Worm (Caenorhabditis elegans) whole organism, midembryonic: ENCODE results near the gene W02A2.8.

Experiments used
- T22C8.4 ChIP-seq: fragments of 200-800 bp; sonication (Bioruptor generic); IDR thresholded peaks from 2 replicates; pipeline ENCODE4 v1.3.6; 2022; ENCODE audit warnings: missing genetic modification characterization, missing compliant biosample characterization
- cog-1 ChIP-seq: sonication (generic microtip); optimal IDR thresholded peaks from 2 replicates; lab custom pipeline; 2016; ENCODE audit warnings: missing genetic modification characterization, missing compliant biosample characterization
- flt-1 ChIP-seq: fragments of 200-800 bp; sonication (Bioruptor generic); IDR thresholded peaks from 2 replicates; pipeline ENCODE4 v1.3.6; 2022; ENCODE audit warnings: missing genetic modification characterization, missing compliant biosample characterization
- klf-2 ChIP-seq: fragments of 200-800 bp; sonication (Bioruptor generic); conservative IDR thresholded peaks from 2 replicates; pipeline ENCODE4 v1.3.6; 2022; ENCODE audit warnings: missing genetic modification reagents, missing genetic modification characterization, missing compliant biosample characterization
- med-1 ChIP-seq: sonication (generic microtip); optimal IDR thresholded peaks from 2 replicates; lab custom pipeline; 2017; ENCODE audit warnings: missing genetic modification characterization, mild to moderate bottlenecking, missing compliant biosample characterization, antibody characterized with exemption, missing genetic modification reagents; ENCODE audit not compliant: insufficient read depth
- ref-1 ChIP-seq: fragments of 200-800 bp; sonication (Bioruptor generic); conservative IDR thresholded peaks from 2 replicates; pipeline ENCODE4 v1.3.6; 2022; ENCODE audit warnings: missing genetic modification reagents, missing genetic modification characterization, missing compliant biosample characterization
- tab-1 ChIP-seq: fragments of 200-800 bp; sonication (Bioruptor generic); IDR thresholded peaks from 2 replicates; pipeline ENCODE4 v1.3.6; 2022; ENCODE audit warnings: missing genetic modification characterization, missing compliant biosample characterization
- ztf-23 ChIP-seq: fragments of 200-800 bp; sonication (Bioruptor generic); IDR thresholded peaks from 2 replicates; pipeline ENCODE4 v1.3.6; 2022; ENCODE audit warnings: missing genetic modification reagents, missing genetic modification characterization, missing compliant biosample characterization
- ztf-29 ChIP-seq: fragments of 200-800 bp; sonication (Bioruptor generic); IDR thresholded peaks from 2 replicates; pipeline ENCODE4 v1.3.6; 2022; ENCODE audit warnings: missing genetic modification reagents, missing genetic modification characterization, missing compliant biosample characterization

The W02A2.8 gene

DNA sequence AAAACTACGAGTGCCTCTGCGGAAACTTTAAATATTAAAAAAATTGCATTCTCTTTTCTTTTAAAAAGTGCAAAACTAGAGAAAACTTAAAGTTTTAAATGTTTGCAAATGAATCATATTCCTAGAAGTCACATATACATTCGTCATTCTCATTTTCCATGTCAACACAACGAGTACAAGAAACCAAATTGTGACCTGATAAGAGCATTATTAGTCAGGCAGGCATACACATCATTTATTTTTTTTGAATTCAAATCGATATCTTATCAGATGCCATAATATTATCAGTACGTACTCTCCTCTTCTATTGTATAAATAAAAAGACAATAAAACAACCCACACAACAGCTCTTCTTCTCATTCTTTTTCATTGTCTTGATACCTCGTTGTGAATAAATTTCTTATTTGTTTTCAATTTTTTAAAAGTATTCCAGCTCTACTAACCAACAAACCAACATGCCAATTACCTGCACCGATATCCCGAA lies 11.1 kb downstream of the W02A2.8 start, which contains the start of gene W02A2.9:
Gene W02A2.9, plus strand, starts transcription at position 434 of the 484 bp plus-strand sequence.
- TF ChIP-seq T22C8.4 (GFP tag; lab: Robert Waterston, UW) (no peak), med-1 (no peak), cog-1 (tag; lab: Kevin White, UChicago) (no peak), ref-1 (GFP tag; lab: Robert Waterston, UW) (no peak), ztf-29 (no peak), ztf-23 (GFP tag; lab: Robert Waterston, UW) (no peak), tab-1 (GFP tag; lab: Robert Waterston, UW) (no peak), flt-1 (GFP tag; lab: Robert Waterston, UW) (no peak), klf-2 (no peak)

DNA sequence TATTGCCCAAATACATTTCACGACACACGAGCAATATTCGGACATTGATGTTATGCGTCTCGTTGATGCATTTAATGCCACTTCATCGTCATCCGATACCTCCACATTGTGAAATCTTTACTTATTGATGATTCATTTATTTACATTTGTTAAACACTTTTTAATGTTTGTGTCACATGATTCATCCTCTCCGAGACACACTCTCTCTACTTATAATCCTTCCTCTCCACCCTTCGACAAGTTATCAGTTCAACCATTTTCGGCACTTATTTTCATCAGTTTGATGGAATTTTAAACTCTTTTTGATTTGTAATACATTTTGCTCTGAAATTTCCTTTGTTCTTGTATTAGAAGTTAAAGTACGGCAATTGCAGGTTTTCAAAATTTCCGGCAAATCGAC lies 12.3 kb downstream of the W02A2.8 start:
- TF ChIP-seq T22C8.4 (GFP tag; lab: Robert Waterston, UW) = no peak
- TF ChIP-seq flt-1 (GFP tag; lab: Robert Waterston, UW) = no peak
- TF ChIP-seq ztf-23 (GFP tag; lab: Robert Waterston, UW) = no peak
- no peak for TF ChIP-seq cog-1 (tag; lab: Kevin White, UChicago)
- TF ChIP-seq klf-2 = no peak
- no peak for TF ChIP-seq ref-1 (GFP tag; lab: Robert Waterston, UW)
- TF ChIP-seq med-1 = no peak
- TF ChIP-seq tab-1 (GFP tag; lab: Robert Waterston, UW) = no peak
- no peak for TF ChIP-seq ztf-29

DNA sequence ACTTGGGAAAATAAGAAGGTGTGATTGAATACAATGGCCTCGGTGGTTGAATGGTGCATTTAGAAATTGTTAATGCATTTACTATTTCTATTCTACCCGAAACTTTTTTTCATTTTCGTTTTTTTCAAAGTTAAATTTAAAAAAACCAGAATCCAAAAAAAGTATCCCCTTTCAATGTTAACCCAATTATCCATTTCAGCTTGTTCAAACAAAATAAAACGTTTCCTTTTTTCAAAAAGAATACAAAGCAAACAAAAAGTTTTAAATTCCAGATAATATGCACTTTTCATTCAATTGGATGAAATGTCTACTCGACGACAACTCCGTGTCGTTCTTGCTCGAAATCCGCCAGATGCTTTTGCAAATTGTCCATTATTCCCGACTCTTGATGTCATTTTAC lies 15.8 kb downstream of the W02A2.8 start, which contains the start of gene W02A2.5:
Gene W02A2.5, plus strand, starts transcription at position 301 of the 400 bp plus-strand sequence.
- TF ChIP-seq T22C8.4 (GFP tag; lab: Robert Waterston, UW) (no peak), ztf-29 (no peak), tab-1 (GFP tag; lab: Robert Waterston, UW) (no peak), cog-1 (tag; lab: Kevin White, UChicago) (no peak), flt-1 (GFP tag; lab: Robert Waterston, UW) (no peak), klf-2 (no peak), ref-1 (GFP tag; lab: Robert Waterston, UW) (no peak), med-1 (no peak), ztf-23 (GFP tag; lab: Robert Waterston, UW) (no peak)

DNA sequence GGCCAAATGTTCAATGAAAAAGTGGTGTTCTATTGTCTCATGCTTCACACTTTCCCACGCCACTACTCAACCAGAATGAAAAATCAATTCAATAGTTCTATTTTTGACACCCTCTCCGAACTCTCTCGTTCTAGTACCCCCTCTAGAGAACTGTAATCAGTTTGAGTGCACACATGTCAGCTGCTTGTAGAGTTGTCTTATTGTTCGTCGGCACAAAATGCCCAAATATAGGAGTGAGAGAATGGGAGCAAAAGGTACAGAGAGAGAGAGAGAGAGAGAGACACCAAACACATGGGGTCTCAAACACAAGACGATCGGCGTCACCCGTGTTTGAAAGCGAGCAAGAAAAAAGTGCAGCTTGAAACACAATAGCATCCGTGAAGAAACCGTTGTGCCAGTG lies 24.1 kb downstream of the W02A2.8 start:
- TF ChIP-seq ref-1 (GFP tag; lab: Robert Waterston, UW) = no peak
- no peak for TF ChIP-seq klf-2
- TF ChIP-seq tab-1 (GFP tag; lab: Robert Waterston, UW) = no peak
- no peak for TF ChIP-seq ztf-29
- TF ChIP-seq T22C8.4 (GFP tag; lab: Robert Waterston, UW) = no peak
- no peak for TF ChIP-seq ztf-23 (GFP tag; lab: Robert Waterston, UW)
- TF ChIP-seq med-1 = no peak
- TF ChIP-seq flt-1 (GFP tag; lab: Robert Waterston, UW) = no peak
- no peak for TF ChIP-seq cog-1 (tag; lab: Kevin White, UChicago)

DNA sequence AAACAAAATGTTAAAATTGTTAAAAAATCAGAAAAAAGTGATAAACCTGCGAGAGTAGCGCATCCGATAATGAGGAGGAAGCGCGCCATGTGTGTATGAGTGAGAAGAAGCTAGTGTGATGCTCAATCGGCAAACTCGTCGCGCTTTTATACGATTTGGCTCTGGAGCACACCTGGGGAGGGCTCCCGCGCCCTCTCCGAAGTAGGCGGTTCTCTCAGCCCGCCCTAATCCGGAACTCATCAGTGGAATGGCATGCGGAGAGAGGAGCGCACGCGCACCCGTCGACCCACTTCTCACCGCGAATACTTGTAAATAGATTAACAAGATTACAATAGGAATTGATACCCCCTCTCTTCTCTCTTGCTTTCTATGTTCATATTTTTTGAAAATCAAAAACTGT lies 27.1 kb downstream of the W02A2.8 start, which contains the start of gene pqn-74:
Gene pqn-74, minus strand, starts transcription at position 122 of the 400 bp plus-strand sequence.
- TF ChIP-seq med-1 = no peak
- TF ChIP-seq cog-1 (tag; lab: Kevin White, UChicago) = no peak
- TF ChIP-seq flt-1 (GFP tag; lab: Robert Waterston, UW) = no peak
- TF ChIP-seq ref-1 (GFP tag; lab: Robert Waterston, UW) = no peak
- no peak for TF ChIP-seq T22C8.4 (GFP tag; lab: Robert Waterston, UW)
- no peak for TF ChIP-seq tab-1 (GFP tag; lab: Robert Waterston, UW)
- TF ChIP-seq ztf-23 (GFP tag; lab: Robert Waterston, UW) = no peak
- TF ChIP-seq ztf-29 = no peak
- TF ChIP-seq klf-2 = no peak

DNA sequence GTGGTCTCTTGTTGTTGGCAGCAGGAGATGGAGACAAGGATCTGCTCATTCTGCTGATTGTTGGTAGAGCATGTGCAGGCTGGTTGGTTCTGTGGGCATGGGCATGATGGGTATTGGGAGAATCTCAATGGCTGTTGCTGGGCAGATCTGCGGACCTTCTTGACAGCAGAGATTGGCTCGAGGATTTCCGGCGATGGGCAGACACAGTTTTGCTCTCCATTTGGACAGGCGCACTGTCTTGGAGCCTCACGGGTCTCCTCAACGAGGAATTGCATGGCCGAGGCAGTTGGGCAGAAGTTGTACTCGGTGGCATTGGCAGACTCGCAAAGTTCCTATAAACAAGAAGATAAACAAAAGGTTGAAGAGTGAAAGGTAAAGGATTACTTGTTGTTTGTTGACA lies 27.8 kb downstream of the W02A2.8 start:
- TF ChIP-seq cog-1 (tag; lab: Kevin White, UChicago) (no peak), ztf-23 (GFP tag; lab: Robert Waterston, UW) (no peak), ref-1 (GFP tag; lab: Robert Waterston, UW) (no peak), T22C8.4 (GFP tag; lab: Robert Waterston, UW) (no peak), ztf-29 (no peak), tab-1 (GFP tag; lab: Robert Waterston, UW) (no peak), med-1 (no peak), flt-1 (GFP tag; lab: Robert Waterston, UW) (no peak), klf-2 (no peak)

DNA sequence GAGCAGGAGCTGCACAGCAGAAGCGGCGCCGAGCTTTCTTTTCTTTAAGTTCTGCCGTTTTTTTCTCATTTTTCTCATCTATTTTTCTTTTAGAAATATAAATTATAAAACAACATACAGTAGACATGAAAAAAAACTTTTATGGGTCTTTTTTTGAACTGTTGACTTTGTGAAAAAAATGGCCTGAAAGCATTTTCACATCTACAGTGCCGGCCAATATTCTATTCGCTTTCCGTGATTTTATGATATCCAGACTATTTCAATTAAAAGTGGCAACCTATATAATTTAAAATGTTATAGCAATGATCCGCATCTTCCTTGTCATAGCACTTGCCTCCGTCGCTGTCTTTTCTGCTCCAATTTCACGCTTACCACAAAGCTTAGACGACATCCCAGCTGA lies 30.3 kb downstream of the W02A2.8 start, which contains the start of gene far-6:
Gene far-6, plus strand, starts transcription at position 301 of the 400 bp plus-strand sequence.
- TF ChIP-seq cog-1 (tag; lab: Kevin White, UChicago) = no peak
- TF ChIP-seq T22C8.4 (GFP tag; lab: Robert Waterston, UW) = no peak
- TF ChIP-seq tab-1 (GFP tag; lab: Robert Waterston, UW) = no peak
- TF ChIP-seq klf-2 = no peak
- no peak for TF ChIP-seq ref-1 (GFP tag; lab: Robert Waterston, UW)
- no peak for TF ChIP-seq ztf-29
- TF ChIP-seq flt-1 (GFP tag; lab: Robert Waterston, UW) = no peak
- no peak for TF ChIP-seq ztf-23 (GFP tag; lab: Robert Waterston, UW)

DNA sequence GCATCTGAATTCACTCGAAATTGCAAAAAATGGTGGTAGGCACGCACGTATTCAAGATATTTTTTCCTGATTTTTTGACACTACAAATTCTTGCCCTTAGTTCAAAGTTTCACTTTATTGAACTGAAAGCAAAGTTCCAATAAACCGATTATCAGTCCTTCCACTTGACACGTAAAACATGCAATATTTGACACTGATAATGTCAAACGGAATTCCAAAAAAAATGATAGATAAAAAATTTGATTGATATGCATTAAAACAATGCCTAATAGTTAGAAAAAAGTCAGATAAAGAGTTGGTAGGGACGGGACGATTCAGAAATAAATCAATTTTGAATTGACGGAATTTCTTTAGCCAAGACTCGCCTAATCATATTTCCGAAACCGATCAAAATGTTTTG lies 31.3 kb downstream of the W02A2.8 start:
- no peak for TF ChIP-seq klf-2
- no peak for TF ChIP-seq cog-1 (tag; lab: Kevin White, UChicago)
- no peak for TF ChIP-seq tab-1 (GFP tag; lab: Robert Waterston, UW)
- TF ChIP-seq med-1 = no peak
- no peak for TF ChIP-seq T22C8.4 (GFP tag; lab: Robert Waterston, UW)
- TF ChIP-seq ztf-29 = no peak
- TF ChIP-seq ref-1 (GFP tag; lab: Robert Waterston, UW) = no peak
- TF ChIP-seq flt-1 (GFP tag; lab: Robert Waterston, UW) = no peak
- no peak for TF ChIP-seq ztf-23 (GFP tag; lab: Robert Waterston, UW)

DNA sequence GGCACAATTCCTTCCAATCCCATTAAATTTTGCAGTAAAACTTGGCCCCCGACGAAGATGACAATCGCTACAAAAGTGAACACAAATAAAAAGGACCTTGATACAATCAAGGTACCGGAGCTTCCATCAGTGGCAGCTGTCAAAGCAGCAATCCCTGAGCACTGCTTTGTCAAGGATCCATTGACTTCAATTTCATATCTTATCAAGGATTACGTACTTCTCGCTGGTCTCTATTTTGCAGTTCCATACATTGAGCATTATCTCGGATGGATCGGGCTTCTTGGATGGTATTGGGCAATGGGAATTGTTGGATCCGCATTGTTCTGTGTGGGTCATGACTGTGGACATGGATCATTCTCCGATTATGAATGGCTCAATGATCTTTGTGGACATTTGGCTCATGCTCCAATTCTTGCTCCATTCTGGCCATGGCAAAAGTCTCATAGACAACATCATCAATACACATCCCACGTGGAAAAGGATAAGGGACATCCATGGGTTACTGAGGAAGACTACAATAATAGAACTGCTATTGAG lies 34.5 kb downstream of the W02A2.8 start, which contains the start of gene fat-2:
Gene fat-2, plus strand, starts transcription at position 51 of the 537 bp plus-strand sequence.
- TF ChIP-seq flt-1 (GFP tag; lab: Robert Waterston, UW) (no peak), ztf-23 (GFP tag; lab: Robert Waterston, UW) (no peak), cog-1 (tag; lab: Kevin White, UChicago) (no peak), med-1 (no peak), klf-2 (no peak), ref-1 (GFP tag; lab: Robert Waterston, UW) (no peak), T22C8.4 (GFP tag; lab: Robert Waterston, UW) (no peak), ztf-29 (no peak), tab-1 (GFP tag; lab: Robert Waterston, UW) (no peak)
